Fruit fly (Drosophila melanogaster) whole organism, embryonic: ENCODE results near the gene Acyp2.
A peak's percentile ranks its signal among the peaks of the same experiment; 100 is the strongest.

ENCODE experiments used
- Asciz ChIP-seq: fragments of 200-800 bp; sonication (Bioruptor generic); optimal IDR thresholded peaks from 2 replicates; lab custom pipeline; 2017; ENCODE audit warnings: missing biosample characterization, mild to moderate bottlenecking, missing genetic modification characterization, missing genetic modification reagents
- BtbVII ChIP-seq: fragments of 200-800 bp; sonication (Bioruptor generic); optimal IDR thresholded peaks from 3 replicates; lab custom pipeline; 2017; ENCODE audit warnings: missing biosample characterization, mild to moderate bottlenecking, missing genetic modification characterization
- CG11398 ChIP-seq: fragments of 200-800 bp; sonication (Bioruptor generic); optimal IDR thresholded peaks from 2 replicates; lab custom pipeline; 2016; ENCODE audit warnings: missing biosample characterization, missing genetic modification characterization
- CG12104 ChIP-seq: fragments of 200-800 bp; sonication (Bioruptor generic); optimal IDR thresholded peaks from 3 replicates; lab custom pipeline; 2016; ENCODE audit warnings: missing biosample characterization, missing genetic modification characterization
- CG12155 ChIP-seq: fragments of 200-800 bp; sonication (Bioruptor generic); optimal IDR thresholded peaks from 3 replicates; lab custom pipeline; 2016; ENCODE audit warnings: missing biosample characterization, missing genetic modification characterization
- CG12236 ChIP-seq: fragments of 200-800 bp; sonication (Bioruptor generic); optimal IDR thresholded peaks from 2 replicates; lab custom pipeline; 2016; ENCODE audit warnings: missing biosample characterization, missing genetic modification characterization
- CG13287 ChIP-seq: fragments of 200-800 bp; sonication (Bioruptor generic); IDR thresholded peaks from 2 replicates; pipeline ENCODE4 v1.3.6; 2022; ENCODE audit warnings: missing biosample characterization, missing genetic modification characterization; ENCODE audit not compliant: partially characterized antibody
- CG14965 ChIP-seq: fragments of 200-800 bp; sonication (Bioruptor generic); optimal IDR thresholded peaks from 2 replicates; lab custom pipeline; 2016; ENCODE audit warnings: missing biosample characterization, missing genetic modification characterization, borderline replicate concordance
- CG15269 ChIP-seq: fragments of 200-800 bp; sonication (Bioruptor generic); optimal IDR thresholded peaks from 2 replicates; lab custom pipeline; 2018; ENCODE audit warnings: missing biosample characterization, mild to moderate bottlenecking, missing genetic modification characterization, moderate library complexity
- CG16779 ChIP-seq: fragments of 200-800 bp; sonication (Bioruptor generic); IDR thresholded peaks from 2 replicates; pipeline ENCODE4 v1.3.6; 2022; ENCODE audit warnings: missing biosample characterization, missing genetic modification characterization
- CG17328 ChIP-seq: fragments of 200-800 bp; sonication (Bioruptor generic); IDR thresholded peaks from 2 replicates; pipeline ENCODE4 v1.3.6; 2022; ENCODE audit warnings: missing biosample characterization, missing genetic modification characterization
- CG18764 ChIP-seq: fragments of 200-800 bp; sonication (Bioruptor generic); optimal IDR thresholded peaks from 3 replicates; lab custom pipeline; 2016; ENCODE audit warnings: missing biosample characterization, missing genetic modification characterization
- CG2889 ChIP-seq: fragments of 200-800 bp; sonication (Bioruptor generic); IDR thresholded peaks from 3 replicates; pipeline ENCODE4 v1.3.6; 2022; ENCODE audit warnings: missing biosample characterization, missing genetic modification characterization
- CG30431 ChIP-seq: fragments of 200-800 bp; sonication (Bioruptor generic); optimal IDR thresholded peaks from 2 replicates; lab custom pipeline; 2017; ENCODE audit warnings: missing biosample characterization, missing genetic modification characterization
- CG4360 ChIP-seq: fragments of 200-800 bp; sonication (Bioruptor generic); IDR thresholded peaks from 2 replicates; pipeline ENCODE4 v1.3.6; 2022; ENCODE audit warnings: missing biosample characterization, missing genetic modification characterization
- CG7839 ChIP-seq: fragments of 200-800 bp; sonication (Bioruptor generic); optimal IDR thresholded peaks from 3 replicates; lab custom pipeline; 2018; ENCODE audit warnings: missing biosample characterization, mild to moderate bottlenecking, missing genetic modification characterization, moderate library complexity
- CG7928 ChIP-seq: fragments of 200-800 bp; sonication (Bioruptor generic); optimal IDR thresholded peaks from 2 replicates; lab custom pipeline; 2017; ENCODE audit warnings: missing biosample characterization, mild to moderate bottlenecking, missing genetic modification characterization
- CG9817 ChIP-seq: fragments of 200-800 bp; sonication (Bioruptor generic); optimal IDR thresholded peaks from 2 replicates; lab custom pipeline; 2018; ENCODE audit warnings: missing biosample characterization, mild to moderate bottlenecking, missing genetic modification characterization, moderate library complexity
- CkIIα-i1 ChIP-seq: fragments of 200-800 bp; sonication (Bioruptor generic); IDR thresholded peaks from 2 replicates; pipeline ENCODE4 v1.3.6; 2022; ENCODE audit warnings: missing biosample characterization, missing genetic modification characterization
- Dll ChIP-seq: fragments of 200-800 bp; sonication (Bioruptor generic); IDR thresholded peaks from 4 replicates; pipeline ENCODE4 v1.3.6; 2022; ENCODE audit warnings: missing biosample characterization, missing genetic modification characterization; ENCODE audit not compliant: partially characterized antibody
- Dp ChIP-seq: fragments of 200-800 bp; sonication (Bioruptor generic); optimal IDR thresholded peaks from 2 replicates; lab custom pipeline; 2018; ENCODE audit warnings: missing biosample characterization, mild to moderate bottlenecking, missing genetic modification characterization, moderate library complexity
- Drgx ChIP-seq: fragments of 200-800 bp; sonication (Bioruptor generic); IDR thresholded peaks from 2 replicates; pipeline ENCODE4 v1.3.6; 2022; ENCODE audit warnings: missing biosample characterization, missing genetic modification characterization
- ERR ChIP-seq: fragments of 200-800 bp; sonication (Bioruptor generic); optimal IDR thresholded peaks from 2 replicates; lab custom pipeline; 2016; ENCODE audit warnings: missing biosample characterization, missing genetic modification characterization
- H15 ChIP-seq: fragments of 200-800 bp; sonication (Bioruptor generic); IDR thresholded peaks from 3 replicates; pipeline ENCODE4 v1.3.6; 2022; ENCODE audit warnings: missing biosample characterization, missing genetic modification characterization
- HLHmδ ChIP-seq: fragments of 200-800 bp; sonication (Bioruptor generic); optimal IDR thresholded peaks from 2 replicates; lab custom pipeline; 2018; ENCODE audit warnings: missing biosample characterization, mild to moderate bottlenecking, missing genetic modification characterization, moderate library complexity
- Hey ChIP-seq: fragments of 200-800 bp; sonication (Bioruptor generic); optimal IDR thresholded peaks from 3 replicates; lab custom pipeline; 2018; ENCODE audit warnings: missing biosample characterization, mild to moderate bottlenecking, missing genetic modification characterization
- Hr51 ChIP-seq, 2 experiments: fragments of 200-800 bp; sonication (Bioruptor generic); optimal IDR thresholded peaks; 2 replicates in 1 of 2; 3 replicates in 1 of 2; lab custom pipeline; 2016 to 2018; ENCODE audit warnings: missing biosample characterization in 2 of 2, missing genetic modification characterization in 2 of 2, mild to moderate bottlenecking in 1 of 2, moderate library complexity in 1 of 2
- MBD-R2 ChIP-seq: fragments of 200-800 bp; sonication (Bioruptor generic); IDR thresholded peaks from 2 replicates; pipeline ENCODE4 v1.3.6; 2022; ENCODE audit warnings: missing biosample characterization, missing genetic modification characterization
- NC2α ChIP-seq: fragments of 200-800 bp; sonication (Bioruptor generic); optimal IDR thresholded peaks from 2 replicates; lab custom pipeline; 2016; ENCODE audit warnings: missing biosample characterization, missing genetic modification characterization
- Six4 ChIP-seq: fragments of 200-800 bp; sonication (Bioruptor generic); optimal IDR thresholded peaks from 2 replicates; lab custom pipeline; 2016; ENCODE audit warnings: missing biosample characterization, missing genetic modification characterization
- ac ChIP-seq: fragments of 200-800 bp; sonication (Bioruptor generic); optimal IDR thresholded peaks from 3 replicates; lab custom pipeline; 2017; ENCODE audit warnings: missing biosample characterization, mild to moderate bottlenecking, missing genetic modification characterization
- ash1 ChIP-seq: fragments of 200-800 bp; sonication (Bioruptor generic); optimal IDR thresholded peaks from 2 replicates; lab custom pipeline; 2018; ENCODE audit warnings: missing biosample characterization, mild to moderate bottlenecking, missing genetic modification characterization
- da ChIP-seq: fragments of 200-800 bp; sonication (Bioruptor generic); optimal IDR thresholded peaks from 2 replicates; lab custom pipeline; 2016; ENCODE audit warnings: missing biosample characterization, missing genetic modification characterization
- ewg ChIP-seq: fragments of 200-800 bp; sonication (Bioruptor generic); optimal IDR thresholded peaks from 3 replicates; lab custom pipeline; 2017; ENCODE audit warnings: mild to moderate bottlenecking, missing biosample characterization, missing genetic modification reagents, missing genetic modification characterization
- fru ChIP-seq: fragments of >200 bp; optimal IDR thresholded peaks from 2 replicates; lab custom pipeline; 2017
- fu2 ChIP-seq: fragments of 200-800 bp; sonication (Bioruptor generic); optimal IDR thresholded peaks from 2 replicates; lab custom pipeline; 2016; ENCODE audit warnings: missing biosample characterization, missing genetic modification characterization
- gce ChIP-seq: fragments of 200-800 bp; sonication (Bioruptor generic); IDR thresholded peaks from 3 replicates; pipeline ENCODE4 v1.3.6; 2022; ENCODE audit warnings: missing biosample characterization, missing genetic modification characterization
- gsb-n ChIP-seq: fragments of 200-800 bp; sonication (Bioruptor generic); optimal IDR thresholded peaks from 3 replicates; lab custom pipeline; 2018; ENCODE audit warnings: missing biosample characterization, mild to moderate bottlenecking, missing genetic modification characterization
- mirr ChIP-seq: fragments of 200-800 bp; sonication (Bioruptor generic); optimal IDR thresholded peaks from 3 replicates; lab custom pipeline; 2018; ENCODE audit warnings: missing biosample characterization, mild to moderate bottlenecking, missing genetic modification characterization
- nmo ChIP-seq: fragments of 200-800 bp; sonication (Bioruptor generic); optimal IDR thresholded peaks from 2 replicates; lab custom pipeline; 2018; ENCODE audit warnings: missing biosample characterization, mild to moderate bottlenecking, missing genetic modification characterization, moderate library complexity
- phol ChIP-seq: fragments of 200-800 bp; sonication (Bioruptor generic); optimal IDR thresholded peaks from 3 replicates; lab custom pipeline; 2018; ENCODE audit warnings: missing biosample characterization, mild to moderate bottlenecking, missing genetic modification characterization, moderate library complexity
- prd ChIP-seq, 3 experiments: fragments of >200 bp in 2 of 3; fragments of 200-800 bp in 1 of 3; sonication (Bioruptor generic) in 1 of 3; optimal IDR thresholded peaks in 2 of 3; IDR thresholded peaks in 1 of 3; 2 replicates in 2 of 3; 3 replicates in 1 of 3; pipeline versions ENCODE4 v1.3.6 to Lab custom; 2017 to 2022; ENCODE audit warnings: missing biosample characterization in 1 of 3, missing genetic modification characterization in 1 of 3
- pros ChIP-seq: fragments of 200-800 bp; sonication (Bioruptor generic); optimal IDR thresholded peaks from 3 replicates; lab custom pipeline; 2019; ENCODE audit warnings: missing biosample characterization, mild to moderate bottlenecking, missing genetic modification characterization, moderate library complexity
- sug ChIP-seq: fragments of 200-800 bp; optimal IDR thresholded peaks from 2 replicates; lab custom pipeline; 2019; ENCODE audit warnings: missing biosample characterization, mild to moderate bottlenecking, missing genetic modification characterization, moderate library complexity
- trh ChIP-seq: fragments of 200-800 bp; sonication (Bioruptor generic); optimal IDR thresholded peaks from 2 replicates; lab custom pipeline; 2016; ENCODE audit warnings: missing biosample characterization, missing genetic modification characterization
- ttk ChIP-seq: fragments of 200-800 bp; sonication (Bioruptor generic); IDR thresholded peaks from 2 replicates; pipeline ENCODE4 v2.1.2; 2022; ENCODE audit warnings: missing biosample characterization, missing genetic modification characterization
- unpg ChIP-seq: fragments of 200-800 bp; sonication (Bioruptor generic); optimal IDR thresholded peaks from 3 replicates; lab custom pipeline; 2018; ENCODE audit warnings: missing biosample characterization, mild to moderate bottlenecking, missing genetic modification characterization, moderate library complexity
- usp ChIP-seq: fragments of >200 bp; optimal IDR thresholded peaks from 2 replicates; lab custom pipeline; 2017; ENCODE audit warnings: missing biosample characterization, missing genetic modification characterization
- vfl ChIP-seq: fragments of 200-800 bp; sonication (Bioruptor generic); optimal IDR thresholded peaks from 2 replicates; lab custom pipeline; 2016; ENCODE audit warnings: missing biosample characterization, missing genetic modification characterization
- vnd ChIP-seq: fragments of 200-800 bp; sonication (Bioruptor generic); IDR thresholded peaks from 3 replicates; pipeline ENCODE4 v1.3.6; 2022; ENCODE audit warnings: missing biosample characterization, missing genetic modification characterization; ENCODE audit not compliant: partially characterized antibody
- wdn ChIP-seq: fragments of 200-800 bp; sonication (Bioruptor generic); IDR thresholded peaks from 2 replicates; pipeline ENCODE4 v1.3.6; 2022; ENCODE audit warnings: missing biosample characterization, missing genetic modification characterization

The Acyp2 gene

dm6 chr3R:15792427-15792826 is at the start of gene Acyp2 (continued):
- TF ChIP-seq Dp (GFP tag; lab: Kevin White, UChicago) (peak; percentile 53), CG12236 (GFP tag; lab: Kevin White, UChicago) (no peak), H15 (GFP tag; lab: Robert Waterston, UW) (no peak), gce (no peak), unpg (no peak), prd (optimal IDR thresholded peaks at IDR 0.05; lab: Kevin White, UChicago) (no peak), prd (GFP tag; IDR thresholded peaks at IDR 0.05; lab: Robert Waterston, UW) (peak; percentile 43; the same call in 1 of the 3 replicates), NC2α (no peak), CG7839 (tag; lab: Kevin White, UChicago) (no peak), CG7928 (GFP tag; lab: Kevin White, UChicago) (peak; percentile 98), CG2889 (GFP tag; lab: Robert Waterston, UW) (no peak), CG13287 (GFP tag; lab: Robert Waterston, UW) (peak; percentile 71), wdn (GFP tag; lab: Robert Waterston, UW) (peak; percentile 6; the same call in 1 of the 2 replicates), CG11398 (GFP tag; lab: Kevin White, UChicago) (no peak), CG17328 (GFP tag; lab: Robert Waterston, UW) (no peak), fru (no peak), CG18764 (GFP tag; lab: Kevin White, UChicago) (no peak), CG16779 (no peak), Dll (GFP tag; lab: Robert Waterston, UW) (peak; percentile 46), ash1 (GFP tag; lab: Kevin White, UChicago) (no peak), CG14965 (GFP tag; lab: Kevin White, UChicago) (no peak), ttk (GFP tag; lab: Robert Waterston, UW) (no peak), da (GFP tag; lab: Kevin White, UChicago) (no peak), CG9817 (tag; lab: Kevin White, UChicago) (peak; percentile 0), CG15269 (no peak), HLHmδ (GFP tag; lab: Kevin White, UChicago) (no peak), vnd (no peak), gsb-n (no peak), ac (GFP tag; lab: Kevin White, UChicago) (no peak), Asciz (GFP tag; lab: Kevin White, UChicago) (no peak), BtbVII (GFP tag; lab: Kevin White, UChicago) (no peak), Hey (tag; lab: Kevin White, UChicago) (no peak), fu2 (GFP tag; lab: Kevin White, UChicago) (no peak), mirr (GFP tag; lab: Kevin White, UChicago) (no peak), Six4 (no peak), trh (peak; percentile 19), CkIIα-i1 (no peak), vfl (GFP tag; lab: Kevin White, UChicago) (peak; percentile 5), CG12155 (GFP tag; lab: Kevin White, UChicago) (peak; percentile 50), ERR (GFP tag; lab: Kevin White, UChicago) (no peak), Drgx (GFP tag; lab: Robert Waterston, UW) (no peak), nmo (GFP tag; lab: Kevin White, UChicago) (peak; percentile 41), usp (no peak), MBD-R2 (GFP tag; lab: Robert Waterston, UW) (peak; percentile 88), CG12104 (GFP tag; lab: Kevin White, UChicago) (no peak), CG30431 (GFP tag; lab: Kevin White, UChicago) (no peak), CG4360 (GFP tag; lab: Robert Waterston, UW) (no peak), pros (no peak), Hr51 (GFP tag; optimal IDR thresholded peaks at IDR 0.05; lab: Kevin White, UChicago) (peak in 1 of 2 experiments; percentile 8), phol (peak; percentile 40), ewg (no peak), sug (peak; percentile 29)
